Worm (Caenorhabditis elegans) whole organism, L1 larva: ENCODE measurements around the gene F11D11.22.

ENCODE experiments used
- alr-1 ChIP-seq: fragments of 200-800 bp; sonication (Bioruptor generic); optimal IDR thresholded peaks from 2 replicates; lab custom pipeline; 2018; ENCODE audit warnings: borderline replicate concordance, mild to moderate bottlenecking, missing genetic modification characterization, missing compliant biosample characterization
- egl-27 ChIP-seq, 2 experiments: fragments of 150-350 bp in 1 of 2; sonication (generic microtip); optimal IDR thresholded peaks; 3 replicates each; lab custom pipeline; 2017 to 2018; ENCODE audit warnings: missing biosample characterization in 2 of 2, missing genetic modification characterization in 2 of 2, missing genetic modification reagents in 2 of 2
- lin-13 ChIP-seq: fragments of 150-350 bp; optimal IDR thresholded peaks from 2 replicates; lab custom pipeline; 2014; ENCODE audit warnings: missing biosample characterization, missing genetic modification reagents, missing genetic modification characterization
- nhr-12 ChIP-seq: sonication (generic microtip); optimal IDR thresholded peaks from 2 replicates; lab custom pipeline; 2017; ENCODE audit warnings: missing biosample characterization, missing genetic modification characterization
- nhr-237 ChIP-seq: fragments of 150-350 bp; optimal IDR thresholded peaks from 2 replicates; lab custom pipeline; 2014; ENCODE audit warnings: missing biosample characterization, missing genetic modification characterization
- nhr-77 ChIP-seq: fragments of 150-350 bp; optimal IDR thresholded peaks from 2 replicates; lab custom pipeline; 2014; ENCODE audit warnings: missing biosample characterization, missing genetic modification characterization
- pqm-1 ChIP-seq: sonication (generic microtip); optimal IDR thresholded peaks from 3 replicates; lab custom pipeline; 2017; ENCODE audit warnings: missing biosample characterization, missing genetic modification characterization
- snpc-4 ChIP-seq: fragments of 150-350 bp; optimal IDR thresholded peaks from 2 replicates; lab custom pipeline; 2014; ENCODE audit warnings: missing biosample characterization, missing genetic modification characterization
- snu-23 ChIP-seq: sonication (generic microtip); optimal IDR thresholded peaks from 2 replicates; lab custom pipeline; 2016; ENCODE audit warnings: missing genetic modification characterization, missing compliant biosample characterization
- unc-62 ChIP-seq: fragments of 150-350 bp; optimal IDR thresholded peaks from 2 replicates; lab custom pipeline; 2014; ENCODE audit warnings: missing biosample characterization, missing genetic modification reagents, missing genetic modification characterization
- xbp-1 ChIP-seq: sonication (generic microtip); optimal IDR thresholded peaks from 2 replicates; lab custom pipeline; 2016; ENCODE audit warnings: missing genetic modification characterization, missing compliant biosample characterization
- zip-4 ChIP-seq: fragments of 200-800 bp; sonication (Bioruptor generic); optimal IDR thresholded peaks from 2 replicates; lab custom pipeline; 2018; ENCODE audit warnings: mild to moderate bottlenecking, missing genetic modification characterization, moderate library complexity, missing compliant biosample characterization

ce11 chrV:18769902-18770301 is 7.8 kb downstream of the F11D11.22 start:
- TF ChIP-seq xbp-1 = no peak
- no peak for TF ChIP-seq alr-1
- TF ChIP-seq nhr-237 = no peak
- TF ChIP-seq unc-62 = no peak
- no peak for TF ChIP-seq lin-13 (GFP tag; lab: Kevin White, UChicago)
- no peak for TF ChIP-seq nhr-12 (tag; lab: Kevin White, UChicago)
- no peak for TF ChIP-seq snpc-4 (tag; lab: Kevin White, UChicago)
- no peak for TF ChIP-seq egl-27 (tag; optimal IDR thresholded peaks at IDR 0.05; lab: Kevin White, UChicago)
- no peak for TF ChIP-seq snu-23 (GFP tag; lab: Kevin White, UChicago)
- no peak for TF ChIP-seq nhr-77 (tag; lab: Kevin White, UChicago)
- no peak for TF ChIP-seq pqm-1
- TF ChIP-seq zip-4 (GFP tag; lab: Kevin White, UChicago) = no peak
